Fruit fly (Drosophila melanogaster) whole organism, embryonic: ENCODE measurements around the gene CG5921.

ENCODE experiments used
- Atf6 ChIP-seq: fragments of 200-800 bp; sonication (Bioruptor generic); IDR thresholded peaks from 2 replicates; pipeline ENCODE4 v1.3.6; 2022; ENCODE audit warnings: missing biosample characterization, missing genetic modification characterization
- CG11723 ChIP-seq: fragments of 200-800 bp; sonication (Bioruptor generic); optimal IDR thresholded peaks from 2 replicates; lab custom pipeline; 2017; ENCODE audit warnings: missing biosample characterization, mild to moderate bottlenecking, missing genetic modification characterization
- CG12071 ChIP-seq: fragments of 200-800 bp; sonication (Bioruptor generic); optimal IDR thresholded peaks from 3 replicates; lab custom pipeline; 2018; ENCODE audit warnings: missing biosample characterization, mild to moderate bottlenecking, missing genetic modification characterization
- CG12104 ChIP-seq: fragments of 200-800 bp; sonication (Bioruptor generic); optimal IDR thresholded peaks from 3 replicates; lab custom pipeline; 2016; ENCODE audit warnings: missing biosample characterization, missing genetic modification characterization
- CG12299 ChIP-seq: fragments of 200-800 bp; sonication (Bioruptor generic); optimal IDR thresholded peaks from 2 replicates; lab custom pipeline; 2018; ENCODE audit warnings: missing biosample characterization, mild to moderate bottlenecking, missing genetic modification characterization
- CG12744 ChIP-seq: fragments of 200-800 bp; sonication (Bioruptor generic); optimal IDR thresholded peaks from 2 replicates; lab custom pipeline; 2016; ENCODE audit warnings: missing biosample characterization, missing genetic modification characterization
- CG13775 ChIP-seq: fragments of 200-800 bp; sonication (Bioruptor generic); optimal IDR thresholded peaks from 3 replicates; lab custom pipeline; 2017; ENCODE audit warnings: missing biosample characterization, mild to moderate bottlenecking, missing genetic modification characterization
- CG14860 ChIP-seq: fragments of 200-800 bp; sonication (Bioruptor generic); IDR thresholded peaks from 3 replicates; pipeline ENCODE4 v1.3.6; 2022; ENCODE audit warnings: missing biosample characterization, missing genetic modification characterization; ENCODE audit not compliant: partially characterized antibody
- CG14965 ChIP-seq: fragments of 200-800 bp; sonication (Bioruptor generic); optimal IDR thresholded peaks from 2 replicates; lab custom pipeline; 2016; ENCODE audit warnings: missing biosample characterization, missing genetic modification characterization, borderline replicate concordance
- CG1529 ChIP-seq: fragments of 200-800 bp; sonication (Bioruptor generic); optimal IDR thresholded peaks from 3 replicates; lab custom pipeline; 2018; ENCODE audit warnings: missing biosample characterization, missing genetic modification characterization
- CG15601 ChIP-seq: fragments of 200-800 bp; sonication (Bioruptor generic); optimal IDR thresholded peaks from 3 replicates; lab custom pipeline; 2019; ENCODE audit warnings: missing biosample characterization, mild to moderate bottlenecking, missing genetic modification characterization, moderate library complexity
- CG17328 ChIP-seq: fragments of 200-800 bp; sonication (Bioruptor generic); IDR thresholded peaks from 2 replicates; pipeline ENCODE4 v1.3.6; 2022; ENCODE audit warnings: missing biosample characterization, missing genetic modification characterization
- CG31224 ChIP-seq: fragments of 200-800 bp; sonication (Bioruptor generic); IDR thresholded peaks from 2 replicates; pipeline ENCODE4 v1.3.6; 2022; ENCODE audit warnings: missing biosample characterization, missing genetic modification characterization
- CG43689 ChIP-seq: fragments of 200-800 bp; sonication (Bioruptor generic); IDR thresholded peaks from 2 replicates; pipeline ENCODE4 v1.3.6; 2022; ENCODE audit warnings: missing biosample characterization, missing genetic modification characterization
- CG5245 ChIP-seq: fragments of 200-800 bp; sonication (Bioruptor generic); optimal IDR thresholded peaks from 3 replicates; lab custom pipeline; 2016; ENCODE audit warnings: missing biosample characterization, missing genetic modification characterization
- CG6272 ChIP-seq: fragments of 200-800 bp; sonication (Bioruptor generic); IDR thresholded peaks from 2 replicates; pipeline ENCODE4 v1.3.6; 2022; ENCODE audit warnings: missing biosample characterization, missing genetic modification characterization
- CG6791 ChIP-seq: fragments of 200-800 bp; sonication (Bioruptor generic); IDR thresholded peaks from 3 replicates; pipeline ENCODE4 v1.3.6; 2022; ENCODE audit warnings: missing biosample characterization, missing genetic modification characterization; ENCODE audit not compliant: partially characterized antibody
- CG6813 ChIP-seq: fragments of 200-800 bp; sonication (Bioruptor generic); optimal IDR thresholded peaks from 2 replicates; lab custom pipeline; 2017; ENCODE audit warnings: missing biosample characterization, missing genetic modification characterization, mild to moderate bottlenecking, moderate library complexity, missing genetic modification reagents
- CG7357 ChIP-seq: fragments of 200-800 bp; sonication (Bioruptor generic); IDR thresholded peaks from 3 replicates; pipeline ENCODE4 v1.3.6; 2022; ENCODE audit warnings: missing biosample characterization, missing genetic modification characterization
- CG7556 ChIP-seq: fragments of 200-800 bp; sonication (Bioruptor generic); optimal IDR thresholded peaks from 2 replicates; lab custom pipeline; 2017; ENCODE audit warnings: missing biosample characterization, mild to moderate bottlenecking, missing genetic modification characterization
- CG8478 ChIP-seq: fragments of >200 bp; optimal IDR thresholded peaks from 2 replicates; lab custom pipeline; 2018
- CG8765 ChIP-seq: fragments of 200-800 bp; sonication (Bioruptor generic); IDR thresholded peaks from 2 replicates; pipeline ENCODE4 v1.3.6; 2022; ENCODE audit warnings: missing biosample characterization, missing genetic modification characterization
- CG8924 ChIP-seq: fragments of 200-800 bp; optimal IDR thresholded peaks from 3 replicates; lab custom pipeline; 2019; ENCODE audit warnings: missing biosample characterization, mild to moderate bottlenecking, missing genetic modification characterization, moderate library complexity
- CG9876 ChIP-seq: fragments of 200-800 bp; sonication (Bioruptor generic); optimal IDR thresholded peaks from 2 replicates; lab custom pipeline; 2016; ENCODE audit warnings: missing biosample characterization, missing genetic modification characterization
- CTCF ChIP-seq: fragments of 200-800 bp; sonication (Bioruptor generic); optimal IDR thresholded peaks from 2 replicates; lab custom pipeline; 2017; ENCODE audit warnings: missing biosample characterization, mild to moderate bottlenecking, missing genetic modification characterization, moderate library complexity
- Camta ChIP-seq: fragments of 200-800 bp; sonication (Bioruptor generic); optimal IDR thresholded peaks from 2 replicates; lab custom pipeline; 2016; ENCODE audit warnings: missing biosample characterization, missing genetic modification characterization
- Chrac-16 ChIP-seq: fragments of 200-800 bp; sonication (Bioruptor generic); optimal IDR thresholded peaks from 3 replicates; lab custom pipeline; 2016; ENCODE audit warnings: missing biosample characterization, missing genetic modification characterization
- Dfd ChIP-seq, 2 experiments: fragments of >200 bp; optimal IDR thresholded peaks; 2 replicates each; lab custom pipeline; 2017; ENCODE audit warnings: missing biosample characterization in 2 of 2, missing genetic modification characterization in 2 of 2
- Ets65A ChIP-seq: fragments of 200-800 bp; sonication (Bioruptor generic); peaks from one replicate; lab custom pipeline; 2016; ENCODE audit warnings: missing biosample characterization, missing genetic modification characterization
- Fer1 ChIP-seq: fragments of 200-800 bp; sonication (Bioruptor generic); optimal IDR thresholded peaks from 2 replicates; lab custom pipeline; 2017; ENCODE audit warnings: missing biosample characterization, mild to moderate bottlenecking, missing genetic modification characterization
- Gug ChIP-seq: fragments of 200-800 bp; sonication (Bioruptor generic); IDR thresholded peaks from 4 replicates; pipeline ENCODE4 v1.3.6; 2022; ENCODE audit warnings: missing biosample characterization, missing genetic modification characterization
- NC2β ChIP-seq: fragments of 200-800 bp; sonication (Bioruptor generic); optimal IDR thresholded peaks from 2 replicates; lab custom pipeline; 2016; ENCODE audit warnings: missing biosample characterization, missing genetic modification characterization
- NFAT ChIP-seq: fragments of 200-800 bp; sonication (Bioruptor generic); IDR thresholded peaks from 2 replicates; pipeline ENCODE4 v1.3.6; 2022; ENCODE audit warnings: missing biosample characterization, missing genetic modification characterization
- Neu2 ChIP-seq: fragments of 200-800 bp; sonication (Bioruptor generic); optimal IDR thresholded peaks from 3 replicates; lab custom pipeline; 2016; ENCODE audit warnings: missing biosample characterization, missing genetic modification characterization, borderline replicate concordance
- Opbp ChIP-seq: fragments of 200-800 bp; sonication (Bioruptor generic); IDR thresholded peaks from 3 replicates; pipeline ENCODE4 v1.3.6; 2022; ENCODE audit warnings: missing biosample characterization, missing genetic modification characterization; ENCODE audit not compliant: partially characterized antibody
- Scr ChIP-seq: fragments of 200-800 bp; sonication (Bioruptor generic); IDR thresholded peaks from 2 replicates; pipeline ENCODE4 v1.3.6; 2022; ENCODE audit warnings: missing biosample characterization, missing genetic modification characterization; ENCODE audit not compliant: partially characterized antibody
- YL-1 ChIP-seq: fragments of 200-800 bp; sonication (Bioruptor generic); optimal IDR thresholded peaks from 3 replicates; lab custom pipeline; 2017; ENCODE audit warnings: missing biosample characterization, mild to moderate bottlenecking, missing genetic modification characterization
- al ChIP-seq: fragments of 200-800 bp; sonication (Bioruptor generic); IDR thresholded peaks from 2 replicates; pipeline ENCODE4 v1.3.6; 2022; ENCODE audit warnings: missing biosample characterization, missing genetic modification characterization
- bcd ChIP-seq: fragments of 200-800 bp; sonication (Bioruptor generic); optimal IDR thresholded peaks from 2 replicates; lab custom pipeline; 2017; ENCODE audit warnings: missing biosample characterization, mild to moderate bottlenecking, missing genetic modification characterization
- dati ChIP-seq: fragments of 200-800 bp; sonication (Bioruptor generic); IDR thresholded peaks from 2 replicates; pipeline ENCODE4 v1.3.6; 2022; ENCODE audit warnings: missing biosample characterization, missing genetic modification characterization
- dmrt11E ChIP-seq: fragments of 200-800 bp; sonication (Bioruptor generic); optimal IDR thresholded peaks from 3 replicates; lab custom pipeline; 2018; ENCODE audit warnings: missing biosample characterization, mild to moderate bottlenecking, missing genetic modification characterization, moderate library complexity
- gfzf ChIP-seq: fragments of 200-800 bp; sonication (Bioruptor generic); optimal IDR thresholded peaks from 2 replicates; lab custom pipeline; 2016; ENCODE audit warnings: missing biosample characterization, mild to moderate bottlenecking, missing genetic modification characterization, moderate library complexity
- hbn ChIP-seq: fragments of 200-800 bp; sonication (Bioruptor generic); IDR thresholded peaks from 2 replicates; pipeline ENCODE4 v1.3.6; 2022; ENCODE audit warnings: missing biosample characterization, missing genetic modification characterization; ENCODE audit not compliant: partially characterized antibody
- ken ChIP-seq: fragments of 200-800 bp; sonication (Bioruptor generic); IDR thresholded peaks from 3 replicates; pipeline ENCODE4 v1.3.6; 2022; ENCODE audit warnings: missing biosample characterization, missing genetic modification characterization
- pnt ChIP-seq: fragments of 200-800 bp; sonication (Bioruptor generic); optimal IDR thresholded peaks from 3 replicates; lab custom pipeline; 2016; ENCODE audit warnings: missing biosample characterization, missing genetic modification characterization
- repo ChIP-seq: fragments of 200-800 bp; sonication (Bioruptor generic); optimal IDR thresholded peaks from 2 replicates; lab custom pipeline; 2016; ENCODE audit warnings: missing biosample characterization, missing genetic modification characterization
- sima ChIP-seq: fragments of 200-800 bp; sonication (Bioruptor generic); optimal IDR thresholded peaks from 2 replicates; lab custom pipeline; 2016; ENCODE audit warnings: missing biosample characterization, missing genetic modification characterization
- slp2 ChIP-seq: fragments of 200-800 bp; sonication (Bioruptor generic); optimal IDR thresholded peaks from 2 replicates; lab custom pipeline; 2016; ENCODE audit warnings: missing biosample characterization, missing genetic modification characterization
- sqz ChIP-seq: fragments of 200-800 bp; sonication (Bioruptor generic); optimal IDR thresholded peaks from 3 replicates; lab custom pipeline; 2018; ENCODE audit warnings: missing biosample characterization, mild to moderate bottlenecking, missing genetic modification characterization
- tio ChIP-seq: fragments of 200-800 bp; sonication (Bioruptor generic); optimal IDR thresholded peaks from 2 replicates; lab custom pipeline; 2017; ENCODE audit warnings: missing biosample characterization, missing genetic modification characterization, inconsistent platforms
- yki ChIP-seq: fragments of >200 bp; optimal IDR thresholded peaks from 3 replicates; lab custom pipeline; 2018

The CG5921 gene

dm6 chrX:6090809-6091667 lies 40.4 kb downstream of the CG5921 start, which contains the start of the genes Nep1 and Mipp2 (continued):
- peak; percentile 44; the same call in 3 of the 4 replicates for TF ChIP-seq Gug (GFP tag; lab: Robert Waterston, UW)
- no peak for TF ChIP-seq CG12104 (GFP tag; lab: Kevin White, UChicago)
- peak; percentile 15 for TF ChIP-seq CG8924 (tag; lab: Kevin White, UChicago)
- TF ChIP-seq tio (GFP tag; lab: Kevin White, UChicago) = no peak
- no peak for TF ChIP-seq dati
- TF ChIP-seq CG8765 (GFP tag; lab: Robert Waterston, UW) = peak; percentile 51
- TF ChIP-seq Dfd (GFP tag; optimal IDR thresholded peaks at IDR 0.05; lab: Kevin White, UChicago) = no peak
- no peak for TF ChIP-seq Neu2
- no peak for TF ChIP-seq CG14860 (GFP tag; lab: Robert Waterston, UW)
- TF ChIP-seq al = 0 out of 2 replicates have a peak, but pooled peaks have one; percentile 21
- no peak for TF ChIP-seq CG14965 (GFP tag; lab: Kevin White, UChicago)
- peak; percentile 34 for TF ChIP-seq YL-1
- no peak for TF ChIP-seq CG6272
- TF ChIP-seq repo (GFP tag; lab: Kevin White, UChicago) = no peak
- no peak for TF ChIP-seq hbn (GFP tag; lab: Robert Waterston, UW)
- no peak for TF ChIP-seq pnt (GFP tag; lab: Kevin White, UChicago)
- TF ChIP-seq CG31224 = no peak
- no peak for TF ChIP-seq Chrac-16 (GFP tag; lab: Kevin White, UChicago)
- TF ChIP-seq CG9876 (GFP tag; lab: Kevin White, UChicago) = no peak
- TF ChIP-seq yki (lab: Kevin White, UChicago) = no peak
- no peak for TF ChIP-seq CG5245
- no peak for TF ChIP-seq CG6813
- TF ChIP-seq Camta (GFP tag; lab: Kevin White, UChicago) = no peak
- TF ChIP-seq NC2β (GFP tag; lab: Kevin White, UChicago) = no peak
- TF ChIP-seq sqz (GFP tag; lab: Kevin White, UChicago) = no peak
- TF ChIP-seq Atf6 (GFP tag; lab: Robert Waterston, UW) = peak; percentile 47
- TF ChIP-seq CG6791 (GFP tag; lab: Robert Waterston, UW) = no peak
- peak; percentile 1 for TF ChIP-seq CG12071 (GFP tag; lab: Kevin White, UChicago)
- peak; percentile 10 for TF ChIP-seq CG12299
- no peak for TF ChIP-seq gfzf (GFP tag; lab: Kevin White, UChicago)
- TF ChIP-seq CG7556 (GFP tag; lab: Kevin White, UChicago) = no peak
- peak; percentile 96 for TF ChIP-seq Ets65A (GFP tag; lab: Kevin White, UChicago)
- TF ChIP-seq CG17328 (GFP tag; lab: Robert Waterston, UW) = peak; percentile 25; the same call in 1 of the 2 replicates
- no peak for TF ChIP-seq Scr (GFP tag; lab: Robert Waterston, UW)
- TF ChIP-seq CG12744 (GFP tag; lab: Kevin White, UChicago) = no peak
- TF ChIP-seq sima (GFP tag; lab: Kevin White, UChicago) = no peak
- no peak for TF ChIP-seq CG43689 (GFP tag; lab: Robert Waterston, UW)
- no peak for TF ChIP-seq Fer1
- TF ChIP-seq CG13775 (GFP tag; lab: Kevin White, UChicago) = peak; percentile 33
- no peak for TF ChIP-seq CTCF (GFP tag; lab: Kevin White, UChicago)
- no peak for TF ChIP-seq CG8478 (lab: Kevin White, UChicago)
- TF ChIP-seq CG11723 (GFP tag; lab: Kevin White, UChicago) = no peak
- peak; percentile 32; the same call in 2 of the 3 replicates for TF ChIP-seq CG7357 (GFP tag; lab: Robert Waterston, UW)
- no peak for TF ChIP-seq Opbp
- no peak for TF ChIP-seq dmrt11E (tag; lab: Kevin White, UChicago)
- TF ChIP-seq bcd (GFP tag; lab: Kevin White, UChicago) = peak; percentile 14
- TF ChIP-seq CG15601 (tag; lab: Kevin White, UChicago) = no peak
- no peak for TF ChIP-seq slp2 (GFP tag; lab: Kevin White, UChicago)
- peak; percentile 26; the same call in 1 of the 2 replicates for TF ChIP-seq NFAT
- no peak for TF ChIP-seq CG1529
- peak; percentile 58; the same call in 2 of the 3 replicates for TF ChIP-seq ken
